Worm (Caenorhabditis elegans) whole organism, L3 larva: ENCODE measurements around the gene nhr-84.

Source experiments
- ceh-16 ChIP-seq: sonication (generic microtip); optimal IDR thresholded peaks from 2 replicates; lab custom pipeline; 2017; ENCODE audit warnings: missing biosample characterization, missing genetic modification characterization
- ceh-28 ChIP-seq: fragments of 150-350 bp; optimal IDR thresholded peaks from 2 replicates; lab custom pipeline; 2014; ENCODE audit warnings: missing biosample characterization, missing genetic modification reagents, missing genetic modification characterization
- ceh-82 ChIP-seq: fragments of 150-350 bp; optimal IDR thresholded peaks from 2 replicates; lab custom pipeline; 2014; ENCODE audit warnings: missing biosample characterization, missing genetic modification characterization
- ceh-9 ChIP-seq: sonication (generic microtip); optimal IDR thresholded peaks from 2 replicates; lab custom pipeline; 2018; ENCODE audit warnings: missing biosample characterization, missing genetic modification characterization
- egl-27 ChIP-seq: sonication (generic microtip); optimal IDR thresholded peaks from 4 replicates; lab custom pipeline; 2017; ENCODE audit warnings: missing biosample characterization, missing genetic modification reagents, missing genetic modification characterization
- elt-1 ChIP-seq: fragments of 150-350 bp; optimal IDR thresholded peaks from 2 replicates; lab custom pipeline; 2014; ENCODE audit warnings: missing biosample characterization, missing genetic modification characterization
- elt-2 ChIP-seq: sonication (generic microtip); optimal IDR thresholded peaks from 2 replicates; lab custom pipeline; 2016; ENCODE audit warnings: missing genetic modification reagents, mild to moderate bottlenecking, missing genetic modification characterization, missing compliant biosample characterization
- elt-3 ChIP-seq, 3 experiments: fragments of 150-350 bp in 1 of 3; sonication (generic microtip) in 2 of 3; optimal IDR thresholded peaks; 2 replicates in 2 of 3; 4 replicates in 1 of 3; lab custom pipeline; 2014 to 2017; ENCODE audit warnings: missing biosample characterization in 3 of 3, missing genetic modification characterization in 3 of 3
- eor-1 ChIP-seq, 2 experiments: fragments of 150-350 bp; optimal IDR thresholded peaks; 2 replicates each; lab custom pipeline; 2014 to 2018; ENCODE audit warnings: missing biosample characterization in 2 of 2, missing genetic modification characterization in 2 of 2
- fkh-10 ChIP-seq: sonication (generic microtip); optimal IDR thresholded peaks from 2 replicates; lab custom pipeline; 2017; ENCODE audit warnings: missing biosample characterization, missing genetic modification reagents, missing genetic modification characterization
- fkh-2 ChIP-seq: fragments of 150-350 bp; optimal IDR thresholded peaks from 2 replicates; lab custom pipeline; 2014; ENCODE audit warnings: missing biosample characterization, missing genetic modification reagents, missing genetic modification characterization
- fos-1 ChIP-seq: fragments of 150-350 bp; optimal IDR thresholded peaks from 2 replicates; lab custom pipeline; 2014; ENCODE audit warnings: missing biosample characterization, missing genetic modification characterization
- hmg-11 ChIP-seq: sonication (generic microtip); optimal IDR thresholded peaks from 2 replicates; lab custom pipeline; 2016; ENCODE audit warnings: missing genetic modification characterization, missing compliant biosample characterization
- lin-15B ChIP-seq: fragments of 150-350 bp; optimal IDR thresholded peaks from 2 replicates; lab custom pipeline; 2014; ENCODE audit warnings: missing biosample characterization, missing genetic modification characterization
- lin-39 ChIP-seq: fragments of 150-350 bp; optimal IDR thresholded peaks from 2 replicates; lab custom pipeline; 2018; ENCODE audit warnings: missing biosample characterization, missing genetic modification reagents, missing genetic modification characterization
- lsy-12 ChIP-seq: sonication (generic microtip); optimal IDR thresholded peaks from 2 replicates; lab custom pipeline; 2016; ENCODE audit warnings: mild to moderate bottlenecking, missing genetic modification characterization, missing compliant biosample characterization
- mdl-1 ChIP-seq: fragments of 150-350 bp; optimal IDR thresholded peaks from 2 replicates; lab custom pipeline; 2014; ENCODE audit warnings: missing biosample characterization, missing genetic modification characterization
- mml-1 ChIP-seq: fragments of 150-350 bp; sonication (generic microtip); optimal IDR thresholded peaks from 3 replicates; lab custom pipeline; 2014; ENCODE audit warnings: missing biosample characterization, missing genetic modification characterization
- nfya-1 ChIP-seq: sonication (generic microtip); optimal IDR thresholded peaks from 2 replicates; lab custom pipeline; 2017; ENCODE audit warnings: missing genetic modification characterization, mild to moderate bottlenecking, missing compliant biosample characterization, antibody characterized with exemption, moderate library complexity; ENCODE audit not compliant: insufficient read depth
- nhr-12 ChIP-seq: fragments of 150-350 bp; optimal IDR thresholded peaks from 2 replicates; lab custom pipeline; 2014; ENCODE audit warnings: missing biosample characterization, missing genetic modification characterization
- nhr-23 ChIP-seq: fragments of 150-350 bp; optimal IDR thresholded peaks from 2 replicates; lab custom pipeline; 2014; ENCODE audit warnings: missing biosample characterization, missing genetic modification reagents, missing genetic modification characterization
- nhr-237 ChIP-seq: fragments of 150-350 bp; optimal IDR thresholded peaks from 2 replicates; lab custom pipeline; 2014; ENCODE audit warnings: missing biosample characterization, missing genetic modification characterization
- nhr-25 ChIP-seq: sonication (generic microtip); optimal IDR thresholded peaks from 2 replicates; lab custom pipeline; 2017; ENCODE audit warnings: missing biosample characterization, missing genetic modification characterization
- nhr-28 ChIP-seq: fragments of 150-350 bp; optimal IDR thresholded peaks from 2 replicates; lab custom pipeline; 2014; ENCODE audit warnings: missing biosample characterization, missing genetic modification characterization
- nhr-43 ChIP-seq: sonication (generic microtip); optimal IDR thresholded peaks from 2 replicates; lab custom pipeline; 2016; ENCODE audit warnings: mild to moderate bottlenecking, missing genetic modification characterization, missing compliant biosample characterization; ENCODE audit not compliant: poor library complexity, severe bottlenecking
- nhr-77 ChIP-seq: fragments of 150-350 bp; optimal IDR thresholded peaks from 2 replicates; lab custom pipeline; 2014; ENCODE audit warnings: missing biosample characterization, missing genetic modification characterization
- pha-4 ChIP-seq: fragments of 150-350 bp; optimal IDR thresholded peaks from 2 replicates; lab custom pipeline; 2014; ENCODE audit warnings: missing biosample characterization, missing genetic modification reagents, missing genetic modification characterization
- pqm-1 ChIP-seq: fragments of 150-350 bp; optimal IDR thresholded peaks from 2 replicates; lab custom pipeline; 2017; ENCODE audit warnings: missing biosample characterization, missing genetic modification characterization, inconsistent platforms
- sea-2 ChIP-seq: fragments of 150-350 bp; sonication (generic microtip); optimal IDR thresholded peaks from 4 replicates; lab custom pipeline; 2014; ENCODE audit warnings: missing biosample characterization, missing genetic modification reagents, missing genetic modification characterization
- skn-1 ChIP-seq: fragments of 150-350 bp; optimal IDR thresholded peaks from 2 replicates; lab custom pipeline; 2014; ENCODE audit warnings: missing biosample characterization, missing genetic modification characterization
- snpc-4 ChIP-seq: fragments of 150-350 bp; optimal IDR thresholded peaks from 2 replicates; lab custom pipeline; 2014; ENCODE audit warnings: missing biosample characterization, missing genetic modification characterization
- tbx-2 ChIP-seq: sonication (generic microtip); optimal IDR thresholded peaks from 2 replicates; lab custom pipeline; 2016; ENCODE audit warnings: mild to moderate bottlenecking, missing genetic modification characterization, missing compliant biosample characterization
- zag-1 ChIP-seq: fragments of 150-350 bp; optimal IDR thresholded peaks from 2 replicates; lab custom pipeline; 2014; ENCODE audit warnings: missing biosample characterization, missing genetic modification characterization
- ztf-4 ChIP-seq: fragments of 150-350 bp; optimal IDR thresholded peaks from 2 replicates; lab custom pipeline; 2014; ENCODE audit warnings: missing biosample characterization, missing genetic modification characterization

The nhr-84 gene

DNA sequence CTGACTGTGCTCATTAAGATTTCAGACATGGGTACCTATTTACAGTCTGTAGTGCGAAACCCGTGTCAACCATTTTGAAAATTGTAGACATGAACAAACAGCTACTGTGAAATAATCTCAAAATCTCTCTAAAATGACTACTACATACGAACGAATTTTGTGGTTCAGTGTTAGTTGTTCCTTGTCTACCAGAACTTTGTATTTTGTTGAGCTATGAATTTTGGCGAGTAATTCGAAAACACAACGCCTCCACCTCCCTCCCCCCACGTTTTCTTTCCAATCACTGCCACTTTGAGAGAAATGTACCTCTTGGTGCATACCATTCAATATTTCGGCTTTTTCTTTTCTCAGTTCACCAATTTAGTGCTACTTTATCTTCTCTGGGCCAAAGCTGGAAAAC is 13.3 kb upstream of the nhr-84 start, which contains the start of gene T06C12.11:
TSS of gene T06C12.11 (plus strand) at position 301 of the 400 bp plus-strand sequence.
- TF ChIP-seq nhr-28 (tag; lab: Kevin White, UChicago), result no peak
- no peak for TF ChIP-seq ceh-9 (tag; lab: Kevin White, UChicago)
- no peak for TF ChIP-seq mdl-1 (tag; lab: Kevin White, UChicago)
- no peak for TF ChIP-seq snpc-4 (tag; lab: Kevin White, UChicago)
- no peak for TF ChIP-seq elt-3 (tag; optimal IDR thresholded peaks at IDR 0.05; lab: Kevin White, UChicago)
- no peak for TF ChIP-seq fkh-10 (GFP tag; lab: Kevin White, UChicago)
- TF ChIP-seq ceh-16 (tag; lab: Kevin White, UChicago), result no peak
- TF ChIP-seq nfya-1 (tag; lab: Kevin White, UChicago), result no peak
- TF ChIP-seq nhr-237 (tag; lab: Kevin White, UChicago), result no peak
- no peak for TF ChIP-seq skn-1 (tag; lab: Kevin White, UChicago)
- TF ChIP-seq nhr-43, result no peak
- TF ChIP-seq nhr-12 (tag; lab: Kevin White, UChicago), result no peak
- TF ChIP-seq, all 47 proteins: peak for 0

- TF ChIP-seq elt-2 (tag; lab: Kevin White, UChicago) (no peak), lin-15B (no peak), hmg-11 (tag; lab: Kevin White, UChicago) (no peak), lin-39 (no peak), tbx-2 (tag; lab: Kevin White, UChicago) (no peak), ceh-16 (tag; lab: Kevin White, UChicago) (no peak), zag-1 (no peak), pha-4 (no peak), sea-2 (GFP tag; lab: Kevin White, UChicago) (no peak), skn-1 (tag; lab: Kevin White, UChicago) (no peak), egl-27 (tag; lab: Kevin White, UChicago) (no peak), nhr-77 (no peak), ceh-28 (tag; lab: Kevin White, UChicago) (no peak), ceh-82 (tag; lab: Kevin White, UChicago) (no peak), eor-1 (tag; optimal IDR thresholded peaks at IDR 0.05; lab: Kevin White, UChicago) (no peak), nfya-1 (tag; lab: Kevin White, UChicago) (no peak), mml-1 (tag; lab: Kevin White, UChicago) (no peak), fkh-10 (GFP tag; lab: Kevin White, UChicago) (no peak), nhr-43 (no peak)
Observed at ce11 chrV:15891761-15892160, 12.4 kb upstream of the nhr-84 start, which contains the start of gene T06C12.12. TSS of gene T06C12.12 (plus strand) at chrV:15892061.

DNA sequence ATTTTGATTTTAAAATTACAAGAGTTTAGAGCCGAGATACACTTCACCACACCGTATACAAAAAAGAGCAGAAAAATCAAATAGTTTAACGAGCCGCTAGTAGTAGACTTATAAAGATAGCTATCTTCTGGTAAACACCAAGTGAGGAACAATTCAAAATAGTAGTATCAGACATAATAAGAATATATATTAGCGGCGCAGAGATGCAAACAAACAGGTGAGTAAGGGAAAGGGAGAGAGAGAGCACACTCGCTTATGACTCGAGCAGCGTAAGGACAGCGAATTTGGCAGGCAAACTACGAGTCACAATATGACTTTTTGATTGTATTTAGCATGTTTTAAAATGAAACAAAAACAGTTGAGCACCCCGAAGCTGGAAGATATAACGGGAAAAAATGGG is 11.9 kb upstream of the nhr-84 start:
- TF ChIP-seq fkh-10 (GFP tag; lab: Kevin White, UChicago) (no peak), elt-1 (tag; lab: Kevin White, UChicago) (no peak), elt-2 (tag; lab: Kevin White, UChicago) (peak; percentile 68), sea-2 (GFP tag; lab: Kevin White, UChicago) (no peak), lsy-12 (tag; lab: Kevin White, UChicago) (no peak), nhr-12 (tag; lab: Kevin White, UChicago) (no peak), nhr-25 (tag; lab: Kevin White, UChicago) (no peak), nhr-23 (tag; lab: Kevin White, UChicago) (no peak), tbx-2 (tag; lab: Kevin White, UChicago) (no peak), pqm-1 (tag; lab: Kevin White, UChicago) (peak; percentile 73), ztf-4 (tag; lab: Kevin White, UChicago) (no peak), pha-4 (peak; percentile 77)

DNA sequence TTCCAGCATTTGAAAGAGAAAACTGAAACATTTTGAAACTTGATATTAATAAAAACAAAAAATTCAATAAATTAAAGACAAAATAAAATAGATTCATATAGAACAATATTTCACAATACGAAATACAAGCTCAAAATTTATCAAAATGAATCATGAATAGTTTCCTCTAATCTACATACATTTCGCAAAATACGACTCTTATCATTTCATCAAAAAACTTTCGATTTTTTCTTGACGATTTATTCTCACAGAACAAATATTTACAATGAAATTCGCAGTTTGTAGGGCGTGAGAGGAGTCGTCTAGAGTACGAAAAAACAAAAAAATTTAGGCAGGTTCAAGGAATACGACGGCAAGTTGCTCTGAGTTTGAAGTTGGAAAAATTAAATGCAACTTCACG is 10.7 kb upstream of the nhr-84 start:
- TF ChIP-seq pqm-1 (tag; lab: Kevin White, UChicago) (peak; percentile 57), pha-4 (peak; percentile 51), fos-1 (tag; lab: Kevin White, UChicago) (no peak), elt-2 (tag; lab: Kevin White, UChicago) (peak; percentile 72), nfya-1 (tag; lab: Kevin White, UChicago) (no peak)

ce11 chrV:15888751-15889150 is 9.3 kb upstream of the nhr-84 start, which contains the start of gene cgt-1:
TSS of gene cgt-1 (minus strand) at chrV:15888851.
- TF ChIP-seq nhr-237 (tag; lab: Kevin White, UChicago) (no peak), zag-1 (no peak), fkh-2 (tag; lab: Kevin White, UChicago) (no peak), nhr-23 (tag; lab: Kevin White, UChicago) (no peak), snpc-4 (tag; lab: Kevin White, UChicago) (no peak)
- TF ChIP-seq, all 47 proteins: peak for 0
